Worm (Caenorhabditis elegans): ENCODE results near the gene zip-11.
"Not testable (repeated sequence)": the region's sequence is repeated elsewhere in the genome, so short reads cannot be mapped to it uniquely, and the experiment has no call there.

The zip-11 gene

DNA sequence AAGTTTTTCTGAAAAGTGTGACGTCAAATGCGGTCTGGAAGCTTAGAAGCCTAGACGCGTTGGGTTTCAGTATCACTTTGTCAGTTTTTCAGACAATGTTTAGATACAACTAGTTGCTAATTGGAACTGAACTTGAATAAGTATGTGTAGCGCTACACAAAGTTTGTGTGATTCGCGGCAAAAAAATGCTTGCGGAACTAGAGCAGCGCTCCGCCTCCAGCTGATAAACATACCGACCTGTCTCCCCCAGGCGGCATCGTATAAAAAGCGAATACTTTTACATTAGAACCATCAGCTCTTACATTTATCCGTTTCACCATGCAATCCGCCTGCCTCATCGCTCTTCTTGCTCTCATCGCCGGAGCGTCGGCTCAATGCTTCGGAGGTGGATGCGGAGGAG lies 7.4 kb upstream of the zip-11 start, which contains the start of gene idpp-12:
idpp-12 (plus strand) TSS at position 301 of the 400 bp plus-strand sequence.
- TF ChIP-seq lin-13 (GFP tag; optimal IDR thresholded peaks at IDR 0.05); elt-1 (tag; optimal IDR thresholded peaks at IDR 0.05); ztf-11 (tag; optimal IDR thresholded peaks at IDR 0.05): not testable (repeated sequence)

DNA sequence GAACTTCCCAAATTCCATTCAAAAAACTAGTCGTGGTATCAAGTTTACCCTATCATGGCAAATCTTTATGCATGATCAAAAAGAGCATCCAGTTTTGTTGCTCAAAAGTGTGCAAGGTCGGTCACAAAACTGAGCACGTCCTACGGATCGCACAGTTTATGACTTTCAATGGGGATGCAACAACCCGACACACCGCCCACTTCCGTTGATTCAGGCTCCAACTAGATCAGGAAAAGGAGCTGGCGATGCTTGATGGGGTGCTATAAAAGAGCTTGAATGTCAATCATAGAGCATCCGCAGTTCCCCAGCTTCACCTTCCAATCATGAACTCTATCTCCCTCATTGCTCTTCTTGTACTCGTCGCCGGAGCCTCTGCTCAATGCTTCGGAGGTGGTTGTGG lies 5.5 kb upstream of the zip-11 start, which contains the start of gene W08E12.2:
W08E12.2 (plus strand) TSS at position 301 of the 400 bp plus-strand sequence.
- TF ChIP-seq sma-9 (GFP tag; optimal IDR thresholded peaks at IDR 0.05) (no peak), sma-9 (tag; optimal IDR thresholded peaks at IDR 0.05) (no peak), nhr-11 (tag; optimal IDR thresholded peaks at IDR 0.05) (no peak), nhr-23 (tag; optimal IDR thresholded peaks at IDR 0.05) (no peak), lsy-2 (tag; optimal IDR thresholded peaks at IDR 0.05) (no peak), C34F6.9 (tag; optimal IDR thresholded peaks at IDR 0.05) (no peak), ama-1 (optimal IDR thresholded peaks at IDR 0.05) (no peak), sem-4 (tag; optimal IDR thresholded peaks at IDR 0.05) (no peak), peb-1 (tag; optimal IDR thresholded peaks at IDR 0.05) (no peak), ztf-4 (tag; optimal IDR thresholded peaks at IDR 0.05) (no peak), blmp-1 (tag; optimal IDR thresholded peaks at IDR 0.05; ENCODE audit: insufficient read depth) (no peak), ztf-11 (tag; optimal IDR thresholded peaks at IDR 0.05) (no peak), nhr-25 (tag; optimal IDR thresholded peaks at IDR 0.05) (no peak), nhr-237 (tag; optimal IDR thresholded peaks at IDR 0.05) (no peak), ceh-16 (tag; optimal IDR thresholded peaks at IDR 0.05) (no peak), nhr-10 (tag; optimal IDR thresholded peaks at IDR 0.05) (no peak), F13H6.1 (tag; optimal IDR thresholded peaks at IDR 0.05) (no peak), nhr-77 (tag; optimal IDR thresholded peaks at IDR 0.05) (no peak), nhr-6 (tag; optimal IDR thresholded peaks at IDR 0.05) (no peak), alr-1 (tag; optimal IDR thresholded peaks at IDR 0.05) (no peak), lin-11 (tag; optimal IDR thresholded peaks at IDR 0.05) (no peak)

DNA sequence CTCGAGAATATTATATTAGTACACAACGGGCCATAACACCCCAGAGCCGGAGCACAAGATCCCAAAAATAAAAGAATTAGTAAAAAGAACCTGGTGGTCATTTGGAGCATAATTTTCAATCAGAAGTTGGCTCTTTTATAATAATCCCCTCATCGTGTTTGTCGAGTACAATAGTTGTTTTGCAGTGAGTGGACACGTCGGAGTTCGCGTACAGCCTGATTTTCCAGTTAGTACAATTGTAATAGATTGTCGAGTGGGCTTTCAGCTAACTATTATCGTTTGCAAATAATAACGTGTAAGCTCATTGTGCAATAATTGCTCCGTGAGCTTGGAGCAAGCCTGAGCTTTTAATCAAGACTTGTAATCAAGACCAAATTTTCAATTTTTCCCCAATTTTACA lies 3.6 kb upstream of the zip-11 start, which contains the start of gene W08E12.9:
W08E12.9 (minus strand) TSS at position 101 of the 400 bp plus-strand sequence.
- TF ChIP-seq sma-3 (GFP tag; optimal IDR thresholded peaks at IDR 0.05) (no peak), unc-55 (GFP tag; optimal IDR thresholded peaks at IDR 0.05) (no peak), nhr-129 (tag; optimal IDR thresholded peaks at IDR 0.05) (no peak), nhr-10 (tag; optimal IDR thresholded peaks at IDR 0.05) (no peak), F13H6.1 (tag; optimal IDR thresholded peaks at IDR 0.05) (no peak), blmp-1 (tag; optimal IDR thresholded peaks at IDR 0.05; ENCODE audit: insufficient read depth) (no peak), nhr-23 (tag; optimal IDR thresholded peaks at IDR 0.05) (no peak), dmd-4 (tag; optimal IDR thresholded peaks at IDR 0.05) (no peak), snpc-4 (tag; optimal IDR thresholded peaks at IDR 0.05) (no peak), fos-1 (tag; optimal IDR thresholded peaks at IDR 0.05) (no peak), unc-39 (tag; optimal IDR thresholded peaks at IDR 0.05) (no peak), mbf-1 (tag; optimal IDR thresholded peaks at IDR 0.05) (no peak)

DNA sequence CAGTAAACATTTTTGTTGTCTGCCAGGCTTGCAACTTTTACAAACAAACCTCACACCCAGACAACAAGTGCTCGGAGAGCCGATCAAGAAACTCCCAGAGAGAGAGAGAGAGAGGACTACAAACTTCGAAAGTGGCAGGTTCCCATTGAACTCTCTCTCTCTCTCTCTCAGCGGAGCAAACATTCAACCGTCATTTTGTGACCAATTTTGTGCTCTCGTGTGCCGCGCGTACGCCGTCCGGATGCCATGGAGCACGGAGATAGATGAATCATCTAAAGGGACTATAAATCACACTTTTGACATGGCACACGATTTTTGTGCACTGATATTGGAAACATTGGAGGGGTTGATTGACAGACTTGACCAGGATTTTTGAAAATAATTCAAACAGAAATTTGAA lies 2.2 kb upstream of the zip-11 start:
- TF ChIP-seq sem-4 (tag; optimal IDR thresholded peaks at IDR 0.05), result no peak
- peak; percentile 28 for TF ChIP-seq F13H6.1 (tag; optimal IDR thresholded peaks at IDR 0.05)

DNA sequence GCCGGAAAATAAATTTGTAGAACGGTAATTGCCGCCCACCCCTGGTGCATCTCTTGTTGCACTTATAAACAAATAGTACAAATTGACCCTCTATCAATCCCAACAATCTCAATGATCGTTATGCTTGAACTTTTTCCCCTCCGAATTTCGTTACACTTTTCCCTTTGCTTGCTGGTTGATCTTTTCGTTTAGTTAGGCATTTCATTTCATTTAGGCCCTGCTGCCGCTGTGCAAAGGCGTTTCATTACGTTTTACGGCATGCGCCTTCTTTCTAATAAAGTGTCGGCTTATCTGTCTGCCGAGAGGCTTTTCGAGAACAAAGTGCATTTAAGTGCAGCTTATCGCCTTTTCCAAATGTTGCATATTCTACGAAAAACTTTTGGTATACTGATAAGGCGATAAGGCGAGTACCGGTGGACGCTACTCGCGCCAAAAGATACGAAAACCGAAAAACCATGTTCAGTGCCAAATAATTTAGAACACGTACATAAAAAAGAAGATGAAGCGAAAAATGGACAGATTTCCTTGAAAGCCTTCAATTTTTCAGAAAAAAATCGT lies 335 bp upstream of the zip-11 start:
- TF ChIP-seq F13H6.1 (tag; optimal IDR thresholded peaks at IDR 0.05), result no peak
- TF ChIP-seq sma-9 (GFP tag; optimal IDR thresholded peaks at IDR 0.05), result peak; percentile 41
- no peak for TF ChIP-seq sma-9 (tag; optimal IDR thresholded peaks at IDR 0.05)

DNA sequence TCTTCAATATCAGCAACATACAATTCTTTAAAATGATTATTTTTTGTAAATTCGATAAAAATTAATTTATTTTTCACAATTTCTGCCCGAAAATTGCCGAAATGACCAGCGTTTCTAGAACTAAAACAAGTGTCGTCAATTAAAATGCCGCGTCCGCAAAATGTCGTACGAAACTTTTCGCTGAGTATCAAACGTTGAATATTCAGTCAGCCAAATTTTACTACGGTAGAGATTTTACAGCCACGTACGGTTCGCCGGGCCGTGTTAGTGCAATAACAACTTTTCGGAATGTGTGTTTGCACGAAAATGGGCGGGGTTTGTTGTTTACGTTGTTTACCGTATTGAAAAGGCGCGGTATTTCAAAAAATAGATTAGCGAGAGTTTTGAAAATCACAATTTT lies 2.2 kb downstream of the zip-11 start:
- TF ChIP-seq lin-13 (GFP tag; optimal IDR thresholded peaks at IDR 0.05), result peak; percentile 36
- peak; percentile 62 for TF ChIP-seq nhr-25 (tag; optimal IDR thresholded peaks at IDR 0.05)
- TF ChIP-seq nhr-21 (tag; optimal IDR thresholded peaks at IDR 0.05), result peak; percentile 34
- peak; percentile 67 for TF ChIP-seq sma-3 (GFP tag; optimal IDR thresholded peaks at IDR 0.05)
- TF ChIP-seq gmeb-1 (tag; optimal IDR thresholded peaks at IDR 0.05), result peak; percentile 30
- peak; percentile 48 for TF ChIP-seq sma-9 (GFP tag; optimal IDR thresholded peaks at IDR 0.05)
- TF ChIP-seq sma-9 (tag; optimal IDR thresholded peaks at IDR 0.05), result not testable (repeated sequence)
- peak; percentile 46 for TF ChIP-seq F13H6.1 (tag; optimal IDR thresholded peaks at IDR 0.05)
- peak; percentile 16 for TF ChIP-seq nhr-129 (tag; optimal IDR thresholded peaks at IDR 0.05)
- TF ChIP-seq lsy-2 (tag; optimal IDR thresholded peaks at IDR 0.05), result peak; percentile 83 to 94
- TF ChIP-seq fos-1 (tag; optimal IDR thresholded peaks at IDR 0.05), result peak; percentile 6
- TF ChIP-seq crh-2 (tag; optimal IDR thresholded peaks at IDR 0.05), result peak; percentile 41
